Worm (Caenorhabditis elegans): ENCODE results near the gene Y38H6C.13.

ce11 chrV:20536208-20536607, 8.6 kb downstream of the Y38H6C.13 start, which contains the start of gene Y38H6C.15:
- no peak for TF ChIP-seq lin-13 (tag; optimal IDR thresholded peaks at IDR 0.05)
- TF ChIP-seq nhr-237 (tag; optimal IDR thresholded peaks at IDR 0.05) = no peak
- TF ChIP-seq unc-39 (tag; optimal IDR thresholded peaks at IDR 0.05) = no peak
- TF ChIP-seq sptf-1 (tag; optimal IDR thresholded peaks at IDR 0.05) = no peak
- no peak for TF ChIP-seq lsy-2 (tag; optimal IDR thresholded peaks at IDR 0.05)
- no peak for TF ChIP-seq mab-5 (tag; optimal IDR thresholded peaks at IDR 0.05)
